Fruit fly (Drosophila melanogaster): ENCODE results near the gene Nuak.

The Nuak gene

DNA sequence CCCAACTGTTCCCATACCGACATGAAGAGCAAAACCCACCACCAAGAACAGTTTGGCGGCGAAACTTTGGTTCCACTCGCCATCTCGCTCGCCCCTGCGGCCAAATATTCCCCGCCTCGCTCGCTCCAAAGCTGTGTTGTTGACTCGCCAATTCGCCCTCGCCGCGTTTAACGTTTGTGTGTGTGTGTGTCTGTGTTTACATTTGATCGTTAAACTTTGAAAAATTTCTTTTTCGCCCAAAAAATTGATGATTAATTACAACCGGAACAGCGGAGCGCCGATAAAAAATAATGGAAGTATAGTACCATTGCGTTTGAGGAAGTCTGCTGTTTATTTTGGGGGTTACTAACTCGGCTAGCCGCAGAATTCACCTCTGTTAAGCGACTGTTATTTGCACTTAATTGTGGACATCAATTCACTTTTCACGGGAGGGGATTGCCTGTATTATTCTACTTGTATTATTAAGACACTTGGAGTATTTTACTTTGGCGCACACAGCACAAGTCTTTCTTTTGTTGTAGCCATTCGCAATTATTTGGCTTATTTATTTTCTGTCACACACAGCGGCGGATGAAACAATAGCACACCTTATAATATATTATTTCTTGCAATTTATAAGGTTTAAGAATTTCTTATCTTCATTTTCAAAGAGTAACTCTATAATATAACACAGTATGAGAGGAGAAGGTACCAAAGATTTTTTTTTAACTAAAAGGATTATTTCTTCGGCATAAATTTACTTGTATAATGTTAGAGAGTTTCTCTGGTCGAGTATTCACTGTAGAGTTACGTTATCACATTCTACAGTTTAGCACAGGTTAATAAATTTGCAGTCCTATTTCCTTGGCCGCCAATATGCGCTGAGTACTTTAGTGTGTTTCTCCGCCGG is 86.9 kb downstream of the Nuak start (continued):
- TF ChIP-seq repo (GFP tag; optimal IDR thresholded peaks at IDR 0.05) (no peak), NfI (GFP tag; optimal IDR thresholded peaks at IDR 0.05) (peak; percentile 81), CG8478 (optimal IDR thresholded peaks at IDR 0.05) (peak; percentile 68), dmrt11E (tag; optimal IDR thresholded peaks at IDR 0.05) (peak; percentile 18), HmgD (GFP tag; optimal IDR thresholded peaks at IDR 0.05) (no peak), CG14050 (GFP tag; IDR thresholded peaks at IDR 0.05) (no peak), ftz-f1 (GFP tag; optimal IDR thresholded peaks at IDR 0.05) (peak; percentile 56), Mad (GFP tag; optimal IDR thresholded peaks at IDR 0.05) (peak; percentile 58), nmo (GFP tag; optimal IDR thresholded peaks at IDR 0.05) (peak; percentile 85), Poxn (GFP tag; IDR thresholded peaks at IDR 0.05) (no peak), mld (GFP tag; IDR thresholded peaks at IDR 0.05; ENCODE audit: partially characterized antibody) (no peak), CG2199 (GFP tag; IDR thresholded peaks at IDR 0.05) (no peak), sob (GFP tag; IDR thresholded peaks at IDR 0.05) (no peak), CG15601 (tag; optimal IDR thresholded peaks at IDR 0.05) (peak; percentile 59), sima (GFP tag; optimal IDR thresholded peaks at IDR 0.05) (peak; percentile 11), Mrtf (GFP tag; IDR thresholded peaks at IDR 0.05) (no peak), ci (GFP tag; IDR thresholded peaks at IDR 0.05) (no peak), ham (GFP tag; IDR thresholded peaks at IDR 0.05) (no peak), CG4617 (GFP tag; optimal IDR thresholded peaks at IDR 0.05; ENCODE audit: borderline replicate concordance) (peak; percentile 25), disco-r (GFP tag; optimal IDR thresholded peaks at IDR 0.05) (peak; percentile 48), HLHmδ (GFP tag; optimal IDR thresholded peaks at IDR 0.05) (peak; percentile 93), sna (GFP tag; IDR thresholded peaks at IDR 0.05; ENCODE audit: partially characterized antibody) (no peak), CG16863 (GFP tag; optimal IDR thresholded peaks at IDR 0.05) (peak; percentile 53), odd (GFP tag; optimal IDR thresholded peaks at IDR 0.05) (peak; percentile 81), oc (tag; optimal IDR thresholded peaks at IDR 0.05) (peak; percentile 26), ac (GFP tag; optimal IDR thresholded peaks at IDR 0.05) (peak; percentile 7), Sox102F (GFP tag; optimal IDR thresholded peaks at IDR 0.05) (peak; percentile 77), Sox100B (GFP tag; optimal IDR thresholded peaks at IDR 0.05) (peak; percentile 79), CG8944 (GFP tag; optimal IDR thresholded peaks at IDR 0.05) (peak; percentile 44), CG6175 (GFP tag; IDR thresholded peaks at IDR 0.05) (no peak), Ravus (GFP tag; IDR thresholded peaks at IDR 0.05) (no peak), ato (GFP tag; IDR thresholded peaks at IDR 0.05; ENCODE audit: partially characterized antibody) (no peak), amos (GFP tag; IDR thresholded peaks at IDR 0.05; ENCODE audit: partially characterized antibody) (no peak), stwl (tag; optimal IDR thresholded peaks at IDR 0.05) (no peak), Elba2 (GFP tag; optimal IDR thresholded peaks at IDR 0.05) (no peak), her (GFP tag; optimal IDR thresholded peaks at IDR 0.05) (peak; percentile 53), aop (GFP tag; IDR thresholded peaks at IDR 0.05) (no peak), CG1832 (GFP tag; optimal IDR thresholded peaks at IDR 0.05) (peak; percentile 95), CG13123 (GFP tag; optimal IDR thresholded peaks at IDR 0.05) (no peak), CG34422 (GFP tag; IDR thresholded peaks at IDR 0.05) (no peak), CG8281 (tag; optimal IDR thresholded peaks at IDR 0.05) (peak; percentile 48), Nf-YA (GFP tag; IDR thresholded peaks at IDR 0.05) (no peak), HLH4C (GFP tag; IDR thresholded peaks at IDR 0.05; ENCODE audit: partially characterized antibody) (no peak), sim (GFP tag; IDR thresholded peaks at IDR 0.05) (no peak), slp2 (GFP tag; optimal IDR thresholded peaks at IDR 0.05) (peak; percentile 13), D19B (GFP tag; optimal IDR thresholded peaks at IDR 0.05) (peak; percentile 78), ara (GFP tag; IDR thresholded peaks at IDR 0.05) (no peak), gt (GFP tag; IDR thresholded peaks at IDR 0.05) (no peak), CG34224 (GFP tag; IDR thresholded peaks at IDR 0.05; ENCODE audit: partially characterized antibody) (no peak), HmgZ (tag; optimal IDR thresholded peaks at IDR 0.05) (peak; percentile 71)

Data from whole organism, embryonic.